Fruit fly (Drosophila melanogaster): ENCODE measurements around the gene Ist1.

DNA sequence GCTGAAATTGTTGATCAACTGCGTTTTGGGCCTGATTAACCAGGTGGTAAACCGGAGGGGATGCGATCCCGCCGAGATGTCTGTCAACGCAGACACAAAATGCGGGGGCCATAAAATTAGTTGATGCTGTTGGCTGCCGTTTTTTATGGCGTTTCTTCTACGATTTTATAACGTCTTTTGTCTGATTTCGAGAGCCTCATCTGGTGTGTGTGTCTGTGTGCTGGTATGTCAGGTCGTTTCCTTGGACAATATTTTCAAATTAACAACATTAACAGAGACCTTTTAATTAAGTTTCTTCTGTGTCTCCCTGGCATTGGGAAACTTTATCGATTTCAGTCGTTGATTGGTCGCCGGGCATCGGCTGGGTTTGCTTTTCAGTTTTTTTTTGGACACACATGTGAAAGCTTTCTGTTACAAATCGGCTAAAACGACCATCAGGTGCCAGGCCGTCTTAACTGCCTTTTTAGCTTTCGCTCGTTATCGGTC, 22.6 kb upstream of the Ist1 start:
- TF ChIP-seq sv (GFP tag; optimal IDR thresholded peaks at IDR 0.05): no peak
- no peak for TF ChIP-seq OdsH (GFP tag; optimal IDR thresholded peaks at IDR 0.05)
- no peak for TF ChIP-seq woc (GFP tag; optimal IDR thresholded peaks at IDR 0.05)
- TF ChIP-seq Hnf4 (GFP tag; optimal IDR thresholded peaks at IDR 0.05): no peak
